Worm (Caenorhabditis elegans) whole organism, L1 larva: ENCODE measurements around the gene T10F2.5.

ENCODE experiments used
- F16B12.6 ChIP-seq: fragments of 150-350 bp; optimal IDR thresholded peaks from 2 replicates; lab custom pipeline; 2014; ENCODE audit warnings: missing biosample characterization, missing genetic modification characterization
- Y116A8C.19 ChIP-seq: sonication (generic microtip); optimal IDR thresholded peaks from 2 replicates; lab custom pipeline; 2016; ENCODE audit warnings: missing compliant biosample characterization, missing genetic modification characterization, borderline replicate concordance
- aly-2 ChIP-seq: fragments of 150-350 bp; optimal IDR thresholded peaks from 2 replicates; lab custom pipeline; 2014; ENCODE audit warnings: missing biosample characterization, missing genetic modification characterization
- ceh-63 ChIP-seq: fragments of 200-800 bp; sonication (Bioruptor generic); optimal IDR thresholded peaks from 2 replicates; lab custom pipeline; 2018; ENCODE audit warnings: mild to moderate bottlenecking, missing genetic modification characterization, missing compliant biosample characterization
- ceh-90 ChIP-seq: sonication (generic microtip); optimal IDR thresholded peaks from 2 replicates; lab custom pipeline; 2016; ENCODE audit warnings: missing genetic modification characterization, missing compliant biosample characterization
- ces-1 ChIP-seq: fragments of 150-350 bp; optimal IDR thresholded peaks from 2 replicates; lab custom pipeline; 2014; ENCODE audit warnings: missing biosample characterization, missing genetic modification reagents, missing genetic modification characterization
- dsc-1 ChIP-seq: sonication (generic microtip); optimal IDR thresholded peaks from 2 replicates; lab custom pipeline; 2016; ENCODE audit warnings: mild to moderate bottlenecking, missing genetic modification characterization, missing compliant biosample characterization
- efl-1 ChIP-seq, 4 experiments: fragments of 150-350 bp; optimal IDR thresholded peaks in 3 of 4; peaks in 1 of 4; 1 replicate in 1 of 4; 2 replicates in 3 of 4; lab custom pipeline; 2014; ENCODE audit warnings: missing biosample characterization in 2 of 4, missing genetic modification characterization in 2 of 4, missing genetic modification reagents in 2 of 4
- egl-13 ChIP-seq: sonication (generic microtip); optimal IDR thresholded peaks from 2 replicates; lab custom pipeline; 2016; ENCODE audit warnings: missing genotype, missing genetic modification reagents, missing genetic modification characterization, missing compliant biosample characterization
- elt-2 ChIP-seq: sonication (generic microtip); optimal IDR thresholded peaks from 2 replicates; lab custom pipeline; 2016; ENCODE audit warnings: missing genetic modification characterization, mild to moderate bottlenecking, inconsistent platforms, missing compliant biosample characterization, missing genetic modification reagents
- elt-3 ChIP-seq, 6 experiments: fragments of 150-350 bp in 1 of 6; sonication (generic microtip); optimal IDR thresholded peaks; 2 replicates each; lab custom pipeline; 2017 to 2018; ENCODE audit warnings: missing biosample characterization in 6 of 6, missing genetic modification characterization in 6 of 6, inconsistent platforms in 1 of 6
- fkh-10 ChIP-seq: sonication (generic microtip); optimal IDR thresholded peaks from 2 replicates; lab custom pipeline; 2017; ENCODE audit warnings: missing biosample characterization, missing genetic modification reagents, missing genetic modification characterization
- fos-1 ChIP-seq: fragments of 150-350 bp; optimal IDR thresholded peaks from 2 replicates; lab custom pipeline; 2014; ENCODE audit warnings: missing biosample characterization, missing genetic modification characterization
- grh-1 ChIP-seq: fragments of 200-800 bp; sonication (Bioruptor generic); IDR thresholded peaks from 2 replicates; pipeline ENCODE4 v1.3.6; 2022; ENCODE audit warnings: missing genetic modification reagents, missing genetic modification characterization, missing compliant biosample characterization
- hlh-17 ChIP-seq: fragments of 200-800 bp; sonication (Bioruptor generic); optimal IDR thresholded peaks from 2 replicates; lab custom pipeline; 2018; ENCODE audit warnings: missing genetic modification characterization, mild to moderate bottlenecking, missing compliant biosample characterization, moderate library complexity, borderline replicate concordance
- hlh-4 ChIP-seq: sonication (generic microtip); optimal IDR thresholded peaks from 2 replicates; lab custom pipeline; 2016; ENCODE audit warnings: mild to moderate bottlenecking, missing genetic modification characterization, missing compliant biosample characterization
- hpl-2 ChIP-seq: fragments of 150-350 bp; optimal IDR thresholded peaks from 2 replicates; lab custom pipeline; 2014; ENCODE audit warnings: missing biosample characterization, missing genetic modification reagents, missing genetic modification characterization
- isw-1 ChIP-seq: fragments of 200-800 bp; sonication (Bioruptor generic); IDR thresholded peaks from 2 replicates; pipeline ENCODE4 v1.3.6; 2022; ENCODE audit warnings: missing genetic modification characterization, missing compliant biosample characterization
- lin-13 ChIP-seq: fragments of 150-350 bp; optimal IDR thresholded peaks from 2 replicates; lab custom pipeline; 2014; ENCODE audit warnings: missing biosample characterization, missing genetic modification reagents, missing genetic modification characterization
- lin-15B ChIP-seq: fragments of 150-350 bp; sonication (generic microtip); optimal IDR thresholded peaks from 3 replicates; lab custom pipeline; 2014; ENCODE audit warnings: missing biosample characterization, missing genetic modification characterization
- lin-35 ChIP-seq, 2 experiments: fragments of 150-350 bp; optimal IDR thresholded peaks; 2 replicates each; lab custom pipeline; 2014; ENCODE audit warnings: missing biosample characterization in 2 of 2, missing genetic modification characterization in 2 of 2, missing genetic modification reagents in 2 of 2
- lir-3 ChIP-seq: sonication (generic microtip); optimal IDR thresholded peaks from 2 replicates; lab custom pipeline; 2016; ENCODE audit warnings: mild to moderate bottlenecking, missing genetic modification characterization, moderate library complexity, missing compliant biosample characterization; ENCODE audit not compliant: poor library complexity
- mef-2 ChIP-seq: fragments of 150-350 bp; optimal IDR thresholded peaks from 2 replicates; lab custom pipeline; 2014; ENCODE audit warnings: missing biosample characterization, missing genetic modification characterization
- mep-1 ChIP-seq: fragments of 150-350 bp; optimal IDR thresholded peaks from 2 replicates; lab custom pipeline; 2014; ENCODE audit warnings: missing biosample characterization, missing genetic modification characterization
- nhr-12 ChIP-seq: sonication (generic microtip); optimal IDR thresholded peaks from 2 replicates; lab custom pipeline; 2017; ENCODE audit warnings: missing biosample characterization, missing genetic modification characterization
- nhr-20 ChIP-seq: sonication (generic microtip); optimal IDR thresholded peaks from 2 replicates; lab custom pipeline; 2016; ENCODE audit warnings: mild to moderate bottlenecking, missing genetic modification characterization, missing compliant biosample characterization
- nhr-28 ChIP-seq: fragments of 150-350 bp; optimal IDR thresholded peaks from 2 replicates; lab custom pipeline; 2014; ENCODE audit warnings: missing biosample characterization, missing genetic modification characterization
- nhr-47 ChIP-seq: sonication (generic microtip); optimal IDR thresholded peaks from 2 replicates; lab custom pipeline; 2016; ENCODE audit warnings: mild to moderate bottlenecking, missing genetic modification characterization, moderate library complexity, missing compliant biosample characterization
- nhr-71 ChIP-seq: sonication (generic microtip); optimal IDR thresholded peaks from 2 replicates; lab custom pipeline; 2016; ENCODE audit warnings: mild to moderate bottlenecking, missing genetic modification characterization, moderate library complexity, missing compliant biosample characterization
- nhr-76 ChIP-seq: sonication (generic microtip); optimal IDR thresholded peaks from 2 replicates; lab custom pipeline; 2017; ENCODE audit warnings: missing biosample characterization, missing genetic modification characterization
- nhr-77 ChIP-seq: fragments of 150-350 bp; optimal IDR thresholded peaks from 2 replicates; lab custom pipeline; 2014; ENCODE audit warnings: missing biosample characterization, missing genetic modification characterization
- nhr-84 ChIP-seq: sonication (generic microtip); optimal IDR thresholded peaks from 2 replicates; lab custom pipeline; 2017; ENCODE audit warnings: missing biosample characterization, missing genetic modification characterization
- pax-3 ChIP-seq: fragments of 200-800 bp; sonication (Bioruptor generic); optimal IDR thresholded peaks from 2 replicates; lab custom pipeline; 2018; ENCODE audit warnings: mild to moderate bottlenecking, missing genetic modification characterization, moderate library complexity, missing compliant biosample characterization
- snpc-4 ChIP-seq: fragments of 150-350 bp; optimal IDR thresholded peaks from 2 replicates; lab custom pipeline; 2014; ENCODE audit warnings: missing biosample characterization, missing genetic modification characterization
- snu-23 ChIP-seq: sonication (generic microtip); optimal IDR thresholded peaks from 2 replicates; lab custom pipeline; 2016; ENCODE audit warnings: missing genetic modification characterization, missing compliant biosample characterization
- sox-4 ChIP-seq: sonication (generic microtip); optimal IDR thresholded peaks from 2 replicates; lab custom pipeline; 2016; ENCODE audit warnings: missing genetic modification characterization, missing compliant biosample characterization
- sup-37 ChIP-seq: fragments of 200-800 bp; sonication (Bioruptor generic); optimal IDR thresholded peaks from 2 replicates; lab custom pipeline; 2018; ENCODE audit warnings: mild to moderate bottlenecking, missing genetic modification characterization, missing compliant biosample characterization
- swsn-7 ChIP-seq: sonication (generic microtip); optimal IDR thresholded peaks from 2 replicates; lab custom pipeline; 2016; ENCODE audit warnings: missing genetic modification characterization, missing compliant biosample characterization
- unc-62 ChIP-seq: fragments of 150-350 bp; optimal IDR thresholded peaks from 2 replicates; lab custom pipeline; 2014; ENCODE audit warnings: missing biosample characterization, missing genetic modification reagents, missing genetic modification characterization
- unc-86 ChIP-seq: sonication (generic microtip); optimal IDR thresholded peaks from 2 replicates; lab custom pipeline; 2016; ENCODE audit warnings: missing genetic modification characterization, missing compliant biosample characterization
- vab-15 ChIP-seq: sonication (generic microtip); optimal IDR thresholded peaks from 2 replicates; lab custom pipeline; 2017; ENCODE audit warnings: missing genotype, mild to moderate bottlenecking, missing genetic modification characterization, missing compliant biosample characterization
- xbp-1 ChIP-seq: sonication (generic microtip); optimal IDR thresholded peaks from 2 replicates; lab custom pipeline; 2016; ENCODE audit warnings: missing genetic modification characterization, missing compliant biosample characterization
- zag-1 ChIP-seq: fragments of 150-350 bp; optimal IDR thresholded peaks from 2 replicates; lab custom pipeline; 2014; ENCODE audit warnings: missing biosample characterization, missing genetic modification characterization
- ztf-11 ChIP-seq, 2 experiments: sonication (generic microtip); optimal IDR thresholded peaks; 2 replicates each; lab custom pipeline; 2016 to 2017; ENCODE audit warnings: missing genetic modification characterization in 2 of 2, missing biosample characterization in 1 of 2, missing compliant biosample characterization in 1 of 2

Gene T10F2.5

ce11 chrIII:5150980-5151379 lies 8.4 kb downstream of the T10F2.5 start:
- no peak for TF ChIP-seq fkh-10 (GFP tag; lab: Kevin White, UChicago)
- no peak for TF ChIP-seq swsn-7
- TF ChIP-seq mep-1 (tag; lab: Kevin White, UChicago), result no peak
- no peak for TF ChIP-seq Y116A8C.19
- TF ChIP-seq lin-15B (tag; lab: Kevin White, UChicago), result no peak
- no peak for TF ChIP-seq nhr-76 (tag; lab: Kevin White, UChicago)
- no peak for TF ChIP-seq grh-1 (GFP tag; lab: Robert Waterston, UW)
- no peak for TF ChIP-seq nhr-47
- TF ChIP-seq ces-1 (GFP tag; lab: Kevin White, UChicago), result no peak
- no peak for TF ChIP-seq lir-3 (tag; lab: Kevin White, UChicago)
- TF ChIP-seq nhr-12 (tag; lab: Kevin White, UChicago), result no peak
- TF ChIP-seq snpc-4, result no peak
- TF ChIP-seq zag-1 (tag; lab: Kevin White, UChicago), result no peak

- TF ChIP-seq dsc-1 (tag; lab: Kevin White, UChicago) (no peak), lin-13 (no peak), unc-62 (GFP tag; lab: Kevin White, UChicago) (no peak), elt-3 (tag; optimal IDR thresholded peaks at IDR 0.05; lab: Kevin White, UChicago) (no peak), pax-3 (no peak), nhr-76 (tag; lab: Kevin White, UChicago) (no peak), mep-1 (tag; lab: Kevin White, UChicago) (no peak), lin-35 (GFP tag; optimal IDR thresholded peaks at IDR 0.05; lab: Kevin White, UChicago) (no peak), isw-1 (no peak), mef-2 (tag; lab: Kevin White, UChicago) (no peak), ceh-90 (tag; lab: Kevin White, UChicago) (no peak), hlh-17 (no peak), nhr-77 (tag; lab: Kevin White, UChicago) (no peak), egl-13 (tag; lab: Kevin White, UChicago) (no peak)
These were observed 9.4 kb downstream of the T10F2.5 start for ce11 chrIII:5150012-5150411.

- no peak for TF ChIP-seq nhr-20 (tag; lab: Kevin White, UChicago)
- TF ChIP-seq sox-4 (tag; lab: Kevin White, UChicago), result no peak
- TF ChIP-seq nhr-84 (tag; lab: Kevin White, UChicago), result no peak
- TF ChIP-seq elt-2 (tag; lab: Kevin White, UChicago), result no peak
- no peak for TF ChIP-seq sup-37 (GFP tag; lab: Kevin White, UChicago)
- no peak for TF ChIP-seq ceh-63 (GFP tag; lab: Kevin White, UChicago)
- TF ChIP-seq xbp-1, result no peak
- no peak for TF ChIP-seq F16B12.6
- TF ChIP-seq nhr-28 (tag; lab: Kevin White, UChicago), result no peak
- TF ChIP-seq fos-1 (tag; lab: Kevin White, UChicago), result no peak
- TF ChIP-seq aly-2, result no peak
- TF ChIP-seq nhr-71, result no peak
- TF ChIP-seq hlh-17, result no peak
- TF ChIP-seq hpl-2, result no peak
- no peak for TF ChIP-seq ztf-11 (tag; optimal IDR thresholded peaks at IDR 0.05; lab: Kevin White, UChicago)
- no peak for TF ChIP-seq vab-15
- no peak for TF ChIP-seq snu-23
- no peak for TF ChIP-seq efl-1 (optimal IDR thresholded peaks at IDR 0.05; lab: Kevin White, UChicago)
- TF ChIP-seq efl-1 (GFP tag; optimal IDR thresholded peaks at IDR 0.05 in 1 of 2; lab: Kevin White, UChicago), result no peak
- no peak for TF ChIP-seq unc-86 (tag; lab: Kevin White, UChicago)
- no peak for TF ChIP-seq hlh-4
These were observed 9.9 kb downstream of the T10F2.5 start, which contains the start of gene Y54H5A.2 for ce11 chrIII:5149478-5149877. Y54H5A.2 (minus strand) TSS chrIII:5149578.
